Worm (Caenorhabditis elegans): ENCODE measurements around the gene nhr-104.
"Not testable (repeated sequence)": the region's sequence is repeated elsewhere in the genome, so short reads cannot be mapped to it uniquely, and the experiment has no call there.

- not testable (repeated sequence) for TF ChIP-seq ceh-48 (tag; optimal IDR thresholded peaks at IDR 0.05); ceh-14 (tag; optimal IDR thresholded peaks at IDR 0.05); tbx-2 (tag; optimal IDR thresholded peaks at IDR 0.05); ama-1 (optimal IDR thresholded peaks at IDR 0.05); hlh-30 (tag; optimal IDR thresholded peaks at IDR 0.05; ENCODE audit: insufficient read depth); F13H6.1 (tag; optimal IDR thresholded peaks at IDR 0.05); elt-2 (tag; optimal IDR thresholded peaks at IDR 0.05); pag-3 (tag; optimal IDR thresholded peaks at IDR 0.05; ENCODE audit: borderline replicate concordance); unc-42 (tag; optimal IDR thresholded peaks at IDR 0.05); rnt-1 (tag; optimal IDR thresholded peaks at IDR 0.05); sox-4 (tag; optimal IDR thresholded peaks at IDR 0.05); T23F11.4 (GFP tag; optimal IDR thresholded peaks at IDR 0.05); ceh-34 (tag; optimal IDR thresholded peaks at IDR 0.05)
Measured at ce11 chrIV:4784687-4785086, 3.8 kb downstream of the nhr-104 start.
